Fruit fly (Drosophila melanogaster) whole organism, pupa: ENCODE data around the gene RpS8.

Experiments
- CG12605 ChIP-seq: fragments of 200-800 bp; sonication (Bioruptor generic); IDR thresholded peaks from 2 replicates; pipeline ENCODE4 v1.3.6; 2022; ENCODE audit warnings: missing biosample characterization, missing genetic modification characterization
- CG13204 ChIP-seq: fragments of 200-800 bp; sonication (Bioruptor generic); optimal IDR thresholded peaks from 2 replicates; lab custom pipeline; 2018; ENCODE audit warnings: missing biosample characterization, mild to moderate bottlenecking, missing genetic modification characterization, moderate library complexity
- CG14655 ChIP-seq: fragments of 200-800 bp; sonication (Bioruptor generic); optimal IDR thresholded peaks from 3 replicates; lab custom pipeline; 2017; ENCODE audit warnings: mild to moderate bottlenecking, missing biosample characterization, missing genetic modification reagents, missing genetic modification characterization
- CG15710 ChIP-seq: fragments of 200-800 bp; sonication (Bioruptor generic); optimal IDR thresholded peaks from 2 replicates; lab custom pipeline; 2018; ENCODE audit warnings: missing biosample characterization, mild to moderate bottlenecking, missing genetic modification characterization, moderate library complexity
- CG17806 ChIP-seq: fragments of 200-800 bp; sonication (Bioruptor generic); optimal IDR thresholded peaks from 2 replicates; lab custom pipeline; 2018; ENCODE audit warnings: missing biosample characterization, mild to moderate bottlenecking, missing genetic modification characterization, moderate library complexity
- CG32121 ChIP-seq: fragments of 200-800 bp; sonication (Bioruptor generic); IDR thresholded peaks from 2 replicates; pipeline ENCODE4 v1.3.6; 2022; ENCODE audit warnings: missing biosample characterization, missing genetic modification characterization
- CG34367 ChIP-seq: fragments of 200-800 bp; sonication (Bioruptor generic); optimal IDR thresholded peaks from 2 replicates; lab custom pipeline; 2018; ENCODE audit warnings: missing biosample characterization, mild to moderate bottlenecking, missing genetic modification characterization
- CG4496 ChIP-seq: fragments of 200-800 bp; sonication (Bioruptor generic); IDR thresholded peaks from 3 replicates; pipeline ENCODE4 v1.3.6; 2022; ENCODE audit warnings: missing biosample characterization, missing genetic modification characterization
- CG8159 ChIP-seq: fragments of 200-800 bp; sonication (Bioruptor generic); optimal IDR thresholded peaks from 3 replicates; lab custom pipeline; 2018; ENCODE audit warnings: missing biosample characterization, mild to moderate bottlenecking, missing genetic modification characterization, moderate library complexity
- CG8301 ChIP-seq: fragments of 200-800 bp; sonication (Bioruptor generic); optimal IDR thresholded peaks from 2 replicates; lab custom pipeline; 2018; ENCODE audit warnings: missing biosample characterization, mild to moderate bottlenecking, missing genetic modification characterization
- CG9948 ChIP-seq: fragments of 200-800 bp; sonication (Bioruptor generic); optimal IDR thresholded peaks from 2 replicates; lab custom pipeline; 2018; ENCODE audit warnings: missing biosample characterization, mild to moderate bottlenecking, missing genetic modification characterization, moderate library complexity
- D1 ChIP-seq: fragments of 200-800 bp; sonication (Bioruptor generic); optimal IDR thresholded peaks from 2 replicates; lab custom pipeline; 2018; ENCODE audit warnings: missing biosample characterization, mild to moderate bottlenecking, missing genetic modification characterization, moderate library complexity
- EcR ChIP-seq: fragments of 200-800 bp; sonication (Bioruptor generic); optimal IDR thresholded peaks from 3 replicates; lab custom pipeline; 2019; ENCODE audit warnings: missing biosample characterization, missing genetic modification characterization, mild to moderate bottlenecking, moderate library complexity, missing genetic modification reagents
- Ets98B ChIP-seq: fragments of 200-800 bp; sonication (Bioruptor generic); IDR thresholded peaks from 2 replicates; pipeline ENCODE4 v1.3.6; 2022; ENCODE audit warnings: missing biosample characterization, missing genetic modification characterization
- Pif1A ChIP-seq: fragments of 200-800 bp; sonication (Bioruptor generic); optimal IDR thresholded peaks from 3 replicates; lab custom pipeline; 2016; ENCODE audit warnings: missing biosample characterization, missing genetic modification characterization
- Pif1B ChIP-seq: fragments of 200-800 bp; sonication (Bioruptor generic); optimal IDR thresholded peaks from 3 replicates; lab custom pipeline; 2016; ENCODE audit warnings: missing biosample characterization, missing genetic modification characterization
- Snoo ChIP-seq: fragments of 200-800 bp; sonication (Bioruptor generic); optimal IDR thresholded peaks from 3 replicates; lab custom pipeline; 2017; ENCODE audit warnings: missing biosample characterization, mild to moderate bottlenecking, missing genetic modification characterization, inconsistent platforms
- fd96Ca ChIP-seq: fragments of 200-800 bp; sonication (Bioruptor generic); IDR thresholded peaks from 3 replicates; pipeline ENCODE4 v1.3.6; 2022; ENCODE audit warnings: missing biosample characterization, missing genetic modification characterization
- gl ChIP-seq: fragments of 200-800 bp; sonication (Bioruptor generic); optimal IDR thresholded peaks from 2 replicates; lab custom pipeline; 2018; ENCODE audit warnings: missing biosample characterization, mild to moderate bottlenecking, missing genetic modification characterization
- rn ChIP-seq: fragments of 200-800 bp; sonication (Bioruptor generic); IDR thresholded peaks from 2 replicates; pipeline ENCODE4 v1.3.6; 2022; ENCODE audit warnings: missing biosample characterization, missing genetic modification characterization

The RpS8 gene

DNA sequence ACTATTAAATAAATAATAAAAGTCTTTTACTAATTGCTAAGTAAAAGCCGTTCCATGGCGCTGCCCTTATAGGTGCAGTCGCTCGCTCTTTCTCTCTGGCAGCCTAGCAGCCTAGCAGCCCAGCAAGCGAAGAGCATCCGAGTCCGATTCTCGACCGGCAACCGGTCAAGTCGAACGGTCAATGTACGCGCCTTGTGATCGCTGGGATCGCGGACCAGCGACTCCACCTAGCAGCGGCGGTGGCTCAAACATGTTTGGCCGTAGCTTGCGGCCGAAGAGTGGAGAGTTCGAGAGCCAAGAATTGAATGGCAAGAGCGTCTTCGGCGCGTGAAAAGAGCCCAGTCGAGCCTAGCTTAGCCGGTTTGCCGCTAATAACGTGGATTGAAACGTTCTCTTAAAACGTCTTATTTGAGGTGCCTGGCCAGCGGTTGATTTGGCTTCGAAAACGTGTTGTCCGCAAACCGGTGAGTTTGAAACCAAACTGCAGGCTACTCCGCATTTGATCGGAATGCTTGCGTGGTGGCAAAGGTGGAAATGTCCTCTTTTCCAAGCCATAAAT lies 32.1 kb upstream of the RpS8 start:
- TF ChIP-seq Pif1A (GFP tag; lab: Kevin White, UChicago) (no peak), CG13204 (GFP tag; lab: Kevin White, UChicago) (peak; percentile 43), Ets98B (0 out of 2 replicates have a peak, but pooled peaks have one; percentile 20), rn (GFP tag; lab: Robert Waterston, UW) (no peak), EcR (peak; percentile 95), fd96Ca (GFP tag; lab: Robert Waterston, UW) (0 out of 3 replicates have a peak, but pooled peaks have one; percentile 5), Pif1B (GFP tag; lab: Kevin White, UChicago) (peak; percentile 5)

DNA sequence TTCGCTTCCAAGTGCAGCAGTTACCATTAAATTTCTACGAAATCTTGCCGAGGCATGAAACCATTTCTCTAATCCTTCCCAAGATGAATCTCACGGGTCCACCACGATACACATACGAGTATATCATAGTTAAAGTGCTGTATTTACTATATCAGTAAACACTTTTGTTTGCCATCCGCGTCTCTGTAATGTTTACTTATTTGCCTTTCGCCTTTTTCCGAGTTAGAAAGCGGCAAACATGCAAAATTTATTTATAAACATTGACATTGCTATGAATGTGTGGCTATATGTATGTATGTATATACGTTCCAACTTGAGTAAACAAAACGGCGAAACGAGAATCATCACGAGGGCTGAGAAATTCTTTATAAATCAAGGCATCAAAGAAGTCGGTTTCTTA lies 30.5 kb upstream of the RpS8 start:
- TF ChIP-seq Snoo (tag; lab: Kevin White, UChicago), result no peak
- no peak for TF ChIP-seq CG12605 (GFP tag; lab: Robert Waterston, UW)
- TF ChIP-seq CG14655 (GFP tag; lab: Kevin White, UChicago), result peak; percentile 6
- TF ChIP-seq Ets98B, result no peak
- no peak for TF ChIP-seq CG34367 (tag; lab: Kevin White, UChicago)
- TF ChIP-seq Pif1B (GFP tag; lab: Kevin White, UChicago), result no peak
- no peak for TF ChIP-seq D1 (tag; lab: Kevin White, UChicago)

DNA sequence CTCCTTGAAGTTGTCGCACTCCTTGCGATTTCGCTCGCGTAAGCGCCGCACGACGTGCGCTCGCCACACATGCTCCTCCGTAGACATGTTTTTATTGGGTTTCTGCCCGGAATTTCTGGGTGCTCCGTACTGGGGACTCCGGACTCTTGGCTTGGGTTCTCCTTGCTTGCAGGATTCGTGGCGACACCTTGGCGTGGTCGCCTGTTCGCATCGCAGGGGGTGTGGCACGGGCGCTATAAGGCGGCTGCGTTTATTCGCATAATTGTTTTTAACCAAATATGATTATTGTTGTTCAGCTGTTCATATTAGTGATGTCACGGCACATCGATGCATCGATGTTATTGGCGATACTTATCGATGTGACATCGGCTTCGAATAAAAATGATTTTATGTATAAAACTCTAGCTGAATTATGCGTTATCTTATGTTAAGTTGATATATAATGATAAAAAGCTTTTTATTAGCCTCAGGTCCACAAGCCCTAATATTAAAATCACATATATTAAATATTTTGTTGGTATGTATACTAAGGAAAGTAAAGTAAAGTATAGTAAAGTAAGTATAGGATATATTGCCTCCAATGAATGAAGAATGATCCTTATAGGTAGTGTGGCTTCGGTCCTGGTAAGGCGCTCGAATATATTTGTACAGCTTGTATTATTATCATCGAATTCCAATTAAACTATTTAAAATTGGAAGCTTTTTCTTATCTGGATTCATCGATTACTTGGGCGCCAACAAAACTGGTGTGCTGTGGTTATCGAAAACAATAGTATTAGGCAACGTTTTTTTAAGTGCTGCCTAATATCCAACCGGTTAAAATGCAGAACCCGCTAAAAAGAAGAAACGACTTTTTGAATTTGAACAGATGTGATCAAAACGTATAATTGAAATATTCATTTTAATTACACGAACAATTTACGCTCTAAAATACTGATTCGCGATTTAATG lies 26.3 kb upstream of the RpS8 start, which contains the start of gene Atg16:
Gene Atg16, minus strand, starts transcription at position 343 of the 951 bp plus-strand sequence.
- TF ChIP-seq Pif1A (GFP tag; lab: Kevin White, UChicago) (no peak), gl (tag; lab: Kevin White, UChicago) (no peak), Snoo (tag; lab: Kevin White, UChicago) (no peak)

dm6 chr3R:29835710-29836049 lies 25.7 kb upstream of the RpS8 start, which contains the start of gene Prtl99C:
TSS of gene Prtl99C (plus strand) at chr3R:29835950.
- TF ChIP-seq CG34367 (tag; lab: Kevin White, UChicago), result no peak
- TF ChIP-seq CG8159 (tag; lab: Kevin White, UChicago), result no peak
- no peak for TF ChIP-seq Snoo (tag; lab: Kevin White, UChicago)
- no peak for TF ChIP-seq CG8301
- TF ChIP-seq CG4496 (GFP tag; lab: Robert Waterston, UW), result no peak
- TF ChIP-seq EcR, result no peak
- TF ChIP-seq fd96Ca (GFP tag; lab: Robert Waterston, UW), result no peak
- TF ChIP-seq, all 21 proteins: peak for 0

- TF ChIP-seq CG34367 (tag; lab: Kevin White, UChicago) (no peak), Pif1A (GFP tag; lab: Kevin White, UChicago) (no peak), Pif1B (GFP tag; lab: Kevin White, UChicago) (no peak), CG17806 (tag; lab: Kevin White, UChicago) (no peak), D1 (tag; lab: Kevin White, UChicago) (no peak), Snoo (tag; lab: Kevin White, UChicago) (no peak), CG13204 (GFP tag; lab: Kevin White, UChicago) (no peak), CG14655 (GFP tag; lab: Kevin White, UChicago) (no peak), CG9948 (tag; lab: Kevin White, UChicago) (no peak), gl (tag; lab: Kevin White, UChicago) (no peak), CG8301 (no peak)
Measured at dm6 chr3R:29836188-29836587, 25.2 kb upstream of the RpS8 start, which contains the start of gene CG42592. TSS of gene CG42592 (minus strand) at chr3R:29836288.

dm6 chr3R:29837771-29838170 lies 23.6 kb upstream of the RpS8 start:
- TF ChIP-seq CG4496 (GFP tag; lab: Robert Waterston, UW) (peak; percentile 38; the same call in 1 of the 3 replicates), CG32121 (peak; percentile 46; the same call in 1 of the 2 replicates), CG8301 (peak; percentile 30), rn (GFP tag; lab: Robert Waterston, UW) (no peak), Ets98B (0 out of 2 replicates have a peak, but pooled peaks have one; percentile 33), gl (tag; lab: Kevin White, UChicago) (no peak), CG34367 (tag; lab: Kevin White, UChicago) (no peak), fd96Ca (GFP tag; lab: Robert Waterston, UW) (peak; percentile 60), CG17806 (tag; lab: Kevin White, UChicago) (no peak), CG14655 (GFP tag; lab: Kevin White, UChicago) (peak; percentile 49)

DNA sequence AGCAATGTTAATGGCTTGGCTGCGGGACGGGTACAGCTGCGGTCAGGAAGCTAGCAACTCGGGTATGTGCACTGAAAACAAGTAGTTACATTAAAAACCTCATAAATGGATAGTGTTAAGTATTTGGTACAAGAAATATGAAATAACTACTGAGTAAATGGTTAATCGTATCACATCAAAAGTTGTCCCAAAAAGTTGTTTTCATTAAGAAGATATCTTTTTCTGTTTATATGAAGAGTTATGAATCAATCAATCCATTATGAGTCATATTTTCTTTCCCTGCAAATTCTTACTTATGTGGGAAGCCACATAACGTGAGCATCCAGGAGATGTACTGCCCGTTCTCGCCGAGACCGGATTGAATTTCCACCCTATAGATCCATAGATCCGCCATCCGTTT lies 22.6 kb upstream of the RpS8 start:
- TF ChIP-seq CG8159 (tag; lab: Kevin White, UChicago) (peak; percentile 40), CG32121 (no peak), fd96Ca (GFP tag; lab: Robert Waterston, UW) (no peak), Pif1B (GFP tag; lab: Kevin White, UChicago) (no peak), CG15710 (peak; percentile 12), CG34367 (tag; lab: Kevin White, UChicago) (peak; percentile 25), CG17806 (tag; lab: Kevin White, UChicago) (peak; percentile 22), gl (tag; lab: Kevin White, UChicago) (peak; percentile 20), CG9948 (tag; lab: Kevin White, UChicago) (peak; percentile 31), rn (GFP tag; lab: Robert Waterston, UW) (no peak), CG12605 (GFP tag; lab: Robert Waterston, UW) (no peak), Pif1A (GFP tag; lab: Kevin White, UChicago) (peak; percentile 9), CG13204 (GFP tag; lab: Kevin White, UChicago) (no peak), CG14655 (GFP tag; lab: Kevin White, UChicago) (peak; percentile 69), CG8301 (peak; percentile 46), EcR (no peak), Snoo (tag; lab: Kevin White, UChicago) (no peak)
